Worm (Caenorhabditis elegans): ENCODE results near the gene E02H1.1.

DNA sequence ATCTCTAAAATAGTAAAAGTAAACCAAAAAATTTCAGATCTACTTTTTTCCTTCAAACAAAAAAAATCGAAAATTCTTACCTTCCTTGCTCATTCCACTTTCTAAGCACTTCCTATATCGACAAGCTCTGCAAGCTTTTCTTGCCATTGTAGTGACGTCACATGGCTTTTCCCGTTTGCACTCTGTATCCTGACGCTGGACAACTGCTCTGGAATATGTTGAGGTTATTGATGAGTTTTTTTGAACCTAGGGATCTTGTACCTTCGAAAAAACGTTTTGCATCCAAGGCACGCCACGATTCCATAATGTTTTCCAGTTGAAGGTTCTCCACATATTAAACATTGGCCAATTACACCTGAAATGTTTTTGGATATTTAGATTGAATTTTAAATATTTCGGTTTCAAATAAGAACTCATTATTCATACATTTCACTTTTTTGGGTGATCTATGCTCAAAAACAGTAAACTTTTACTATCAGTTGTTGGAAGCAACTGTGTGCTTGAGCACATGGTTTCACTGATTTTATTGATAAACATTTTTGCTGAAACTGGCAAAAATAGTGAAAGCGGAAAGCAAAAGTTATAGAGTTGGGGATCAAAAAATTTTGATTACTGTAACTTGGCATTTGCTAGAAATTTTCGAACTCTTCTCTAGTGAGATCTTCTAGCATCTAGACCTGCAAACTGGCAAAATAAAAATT lies 9.2 kb upstream of the E02H1.1 start:
- TF ChIP-seq zag-1 (tag; optimal IDR thresholded peaks at IDR 0.05) (no peak), nhr-237 (tag; optimal IDR thresholded peaks at IDR 0.05) (no peak), unc-62 (GFP tag; optimal IDR thresholded peaks at IDR 0.05) (no peak), fkh-10 (GFP tag; optimal IDR thresholded peaks at IDR 0.05) (no peak), nhr-76 (tag; optimal IDR thresholded peaks at IDR 0.05) (no peak), ztf-11 (tag; optimal IDR thresholded peaks at IDR 0.05) (no peak), mdl-1 (tag; optimal IDR thresholded peaks at IDR 0.05) (no peak), elt-3 (tag; optimal IDR thresholded peaks at IDR 0.05) (no peak), snpc-4 (tag; optimal IDR thresholded peaks at IDR 0.05) (no peak), ama-1 (optimal IDR thresholded peaks at IDR 0.05) (peak; percentile 66)
